Worm (Caenorhabditis elegans) whole organism, mixed stage, embryonic: ENCODE measurements around the gene sru-38.

Experiments
- blmp-1 ChIP-seq: fragments of 150-350 bp; optimal IDR thresholded peaks from 2 replicates; lab custom pipeline; 2014; ENCODE audit warnings: missing biosample characterization, missing genetic modification characterization
- elt-1 ChIP-seq: sonication (generic microtip); optimal IDR thresholded peaks from 2 replicates; lab custom pipeline; 2017; ENCODE audit warnings: missing genetic modification characterization, mild to moderate bottlenecking, missing compliant biosample characterization, antibody characterized with exemption, moderate library complexity, borderline replicate concordance; ENCODE audit not compliant: insufficient read depth
- lsy-2 ChIP-seq: fragments of 150-350 bp; optimal IDR thresholded peaks from 2 replicates; lab custom pipeline; 2014; ENCODE audit warnings: missing biosample characterization, missing genetic modification characterization
- nhr-237 ChIP-seq: fragments of 150-350 bp; optimal IDR thresholded peaks from 2 replicates; lab custom pipeline; 2014; ENCODE audit warnings: missing biosample characterization, missing genetic modification characterization
- nhr-76 ChIP-seq: sonication (generic microtip); optimal IDR thresholded peaks from 2 replicates; lab custom pipeline; 2017; ENCODE audit warnings: missing biosample characterization, missing genetic modification characterization
- pha-4 ChIP-seq: fragments of 150-350 bp; optimal IDR thresholded peaks from 2 replicates; lab custom pipeline; 2018; ENCODE audit warnings: missing biosample characterization, missing genetic modification reagents, missing genetic modification characterization
- snpc-4 ChIP-seq: fragments of 150-350 bp; optimal IDR thresholded peaks from 2 replicates; lab custom pipeline; 2014; ENCODE audit warnings: missing biosample characterization, missing genetic modification characterization
- unc-120 ChIP-seq: sonication (generic microtip); optimal IDR thresholded peaks from 2 replicates; lab custom pipeline; 2017; ENCODE audit warnings: missing genetic modification characterization, missing compliant biosample characterization; ENCODE audit not compliant: poor library complexity, severe bottlenecking
- unc-62 ChIP-seq: fragments of 150-350 bp; optimal IDR thresholded peaks from 2 replicates; lab custom pipeline; 2014; ENCODE audit warnings: missing biosample characterization, missing genetic modification reagents, missing genetic modification characterization

DNA sequence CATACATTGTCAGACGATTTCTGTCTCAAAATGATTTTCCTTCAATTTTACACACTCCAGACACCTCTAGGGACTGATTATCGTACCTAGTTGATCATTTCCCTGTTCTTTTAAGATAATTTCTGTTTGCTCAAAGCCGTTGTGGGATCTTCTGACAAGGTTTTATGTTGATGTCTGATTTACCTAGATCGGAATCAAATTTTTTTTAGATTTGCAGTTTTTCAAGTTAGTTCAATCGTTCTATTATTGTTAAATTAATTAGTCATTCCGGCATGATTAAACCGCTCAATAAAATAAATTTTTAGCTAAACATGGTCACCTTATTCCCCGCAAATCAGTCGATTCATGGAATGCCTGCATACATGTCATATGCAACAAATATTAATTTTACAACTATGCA lies 22.3 kb downstream of the sru-38 start, which contains the start of gene sru-30:
- TF ChIP-seq blmp-1 (tag; lab: Kevin White, UChicago) (no peak), pha-4 (tag; lab: Kevin White, UChicago) (no peak), nhr-237 (tag; lab: Kevin White, UChicago) (no peak), nhr-76 (tag; lab: Kevin White, UChicago) (no peak), unc-62 (GFP tag; lab: Kevin White, UChicago) (no peak), unc-120 (tag; lab: Kevin White, UChicago) (no peak), elt-1 (tag; lab: Kevin White, UChicago) (no peak), snpc-4 (no peak), lsy-2 (tag; lab: Kevin White, UChicago) (no peak)
